Worm (Caenorhabditis elegans): ENCODE data around the gene ccd-5.

The ccd-5 gene

ce11 chrX:2613077-2613476 lies 40.6 kb upstream of the ccd-5 start (continued):
- peak; percentile 82 for TF ChIP-seq ztf-26 (tag; optimal IDR thresholded peaks at IDR 0.05)
- no peak for TF ChIP-seq ceh-58 (GFP tag; IDR thresholded peaks at IDR 0.05)
- no peak for TF ChIP-seq F55B11.4 (tag; optimal IDR thresholded peaks at IDR 0.05; ENCODE audit: borderline replicate concordance, insufficient read depth)
- TF ChIP-seq egrh-3 (GFP tag; IDR thresholded peaks at IDR 0.05) = peak; percentile 44; the same call in 1 of the 2 replicates
- TF ChIP-seq K11D2.4 (GFP tag; IDR thresholded peaks at IDR 0.05) = peak; percentile 72
- peak; percentile 90 for TF ChIP-seq F52B5.7 (tag; optimal IDR thresholded peaks at IDR 0.05)
- peak; percentile 64 for TF ChIP-seq madf-6 (GFP tag; IDR thresholded peaks at IDR 0.05)
- TF ChIP-seq gei-17 (GFP tag; optimal IDR thresholded peaks at IDR 0.05) = peak; percentile 77
- TF ChIP-seq ztf-22 (GFP tag; optimal IDR thresholded peaks at IDR 0.05) = peak; percentile 14
- TF ChIP-seq bed-2 (GFP tag; IDR thresholded peaks at IDR 0.05) = no peak
- TF ChIP-seq Y53F4B.3 (GFP tag; IDR thresholded peaks at IDR 0.05) = peak; percentile 44; the same call in 1 of the 2 replicates
- TF ChIP-seq nhr-90 (tag; optimal IDR thresholded peaks at IDR 0.05) = peak; percentile 77
- no peak for TF ChIP-seq dpff-1 (tag; optimal IDR thresholded peaks at IDR 0.05)
- TF ChIP-seq ets-4 (GFP tag; optimal IDR thresholded peaks at IDR 0.05) = no peak
- peak; percentile 76 for TF ChIP-seq F57A8.1 (GFP tag; optimal IDR thresholded peaks at IDR 0.05)
- TF ChIP-seq ztf-25 (GFP tag; IDR thresholded peaks at IDR 0.05) = peak; percentile 92; the same call in 1 of the 2 replicates
- peak; percentile 97 for TF ChIP-seq tbp1 (GFP tag; optimal IDR thresholded peaks at IDR 0.05)
- peak; percentile 20 for TF ChIP-seq B0035.1 (tag; optimal IDR thresholded peaks at IDR 0.05)
- TF ChIP-seq hlh-26 (GFP tag; conservative IDR thresholded peaks at IDR 0.05) = no peak
- peak; percentile 94 for TF ChIP-seq lin-26 (GFP tag; IDR thresholded peaks at IDR 0.05)
- TF ChIP-seq Y53G8AR.9 (GFP tag; conservative IDR thresholded peaks at IDR 0.05) = 0 out of 2 replicates have a peak, but pooled peaks have one; percentile 30
- TF ChIP-seq nhr-179 (tag; optimal IDR thresholded peaks at IDR 0.05) = no peak
- peak; percentile 89 for TF ChIP-seq him-1 (tag; optimal IDR thresholded peaks at IDR 0.05)
- TF ChIP-seq lsl-1 (GFP tag; optimal IDR thresholded peaks at IDR 0.05) = no peak
- peak; percentile 78 for TF ChIP-seq rcor-1 (GFP tag; IDR thresholded peaks at IDR 0.05)
- peak; percentile 74 for TF ChIP-seq hlh-12 (tag; optimal IDR thresholded peaks at IDR 0.05)
- TF ChIP-seq hmg-1.2 (GFP tag; IDR thresholded peaks at IDR 0.05) = peak; percentile 84
- TF ChIP-seq cebp-1 (GFP tag; IDR thresholded peaks at IDR 0.05) = 0 out of 2 replicates have a peak, but pooled peaks have one; percentile 44
- TF ChIP-seq cebp-1 (tag; optimal IDR thresholded peaks at IDR 0.05) = peak; percentile 79
- peak; percentile 94 for TF ChIP-seq dox-1 (GFP tag; IDR thresholded peaks at IDR 0.05)
- peak; percentile 80 for TF ChIP-seq ztf-18 (tag; optimal IDR thresholded peaks at IDR 0.05)
- TF ChIP-seq F23B12.7 (tag; optimal IDR thresholded peaks at IDR 0.05; ENCODE audit: insufficient read depth) = peak; percentile 86
- TF ChIP-seq F37B4.10 (GFP tag; IDR thresholded peaks at IDR 0.05) = 0 out of 2 replicates have a peak, but pooled peaks have one; percentile 26
- peak; percentile 32 for TF ChIP-seq tlf-1 (GFP tag; optimal IDR thresholded peaks at IDR 0.05)
- TF ChIP-seq mel-28 (tag; optimal IDR thresholded peaks at IDR 0.05; ENCODE audit: borderline replicate concordance) = peak; percentile 45
- TF ChIP-seq zim-3 (tag; optimal IDR thresholded peaks at IDR 0.05) = peak; percentile 71
- TF ChIP-seq Y79H2A.3 (GFP tag; conservative IDR thresholded peaks at IDR 0.05) = no peak
- TF ChIP-seq nhr-120 (GFP tag; IDR thresholded peaks at IDR 0.05) = 0 out of 2 replicates have a peak, but pooled peaks have one; percentile 77
- peak; percentile 20 for TF ChIP-seq T26A5.8 (tag; optimal IDR thresholded peaks at IDR 0.05)
- TF ChIP-seq ceh-91 (GFP tag; IDR thresholded peaks at IDR 0.05) = 0 out of 2 replicates have a peak, but pooled peaks have one; percentile 32
- TF ChIP-seq bed-1 (GFP tag; IDR thresholded peaks at IDR 0.05) = no peak
- TF ChIP-seq F57C9.4 (tag; optimal IDR thresholded peaks at IDR 0.05) = peak; percentile 62
- peak; percentile 66 for TF ChIP-seq snpc-4 (GFP tag; optimal IDR thresholded peaks at IDR 0.05)
- peak; percentile 8 to 84 (median 74) for TF ChIP-seq snpc-4 (tag; optimal IDR thresholded peaks at IDR 0.05)
- peak; percentile 42 for TF ChIP-seq madf-10 (tag; optimal IDR thresholded peaks at IDR 0.05)
- TF ChIP-seq tbx-9 (tag; optimal IDR thresholded peaks at IDR 0.05; ENCODE audit: borderline replicate concordance) = peak; percentile 69
- no peak for TF ChIP-seq sptf-2 (GFP tag; optimal IDR thresholded peaks at IDR 0.05)
- peak; percentile 94 for TF ChIP-seq rpc-1 (optimal IDR thresholded peaks at IDR 0.05)
- TF ChIP-seq rpc-1 (tag; optimal IDR thresholded peaks at IDR 0.05) = peak; percentile 94
